Fruit fly (Drosophila melanogaster) whole organism, embryonic: Measurements from ENCODE around the gene CG14881.

Source experiments
- Adf1 ChIP-seq: fragments of 200-800 bp; sonication (Bioruptor generic); IDR thresholded peaks from 2 replicates; pipeline ENCODE4 v1.3.6; 2022; ENCODE audit warnings: missing biosample characterization, missing genetic modification characterization
- BtbVII ChIP-seq: fragments of 200-800 bp; sonication (Bioruptor generic); optimal IDR thresholded peaks from 3 replicates; lab custom pipeline; 2017; ENCODE audit warnings: missing biosample characterization, mild to moderate bottlenecking, missing genetic modification characterization
- CG10209 ChIP-seq: fragments of 200-800 bp; sonication (Bioruptor generic); optimal IDR thresholded peaks from 3 replicates; lab custom pipeline; 2017; ENCODE audit warnings: missing biosample characterization, mild to moderate bottlenecking, missing genetic modification characterization, missing genetic modification reagents
- CG10274 ChIP-seq: fragments of 200-800 bp; sonication (Bioruptor generic); optimal IDR thresholded peaks from 3 replicates; lab custom pipeline; 2017; ENCODE audit warnings: missing biosample characterization, mild to moderate bottlenecking, missing genetic modification characterization
- CG12659 ChIP-seq: fragments of 200-800 bp; sonication (Bioruptor generic); optimal IDR thresholded peaks from 3 replicates; lab custom pipeline; 2017; ENCODE audit warnings: mild to moderate bottlenecking, missing biosample characterization, missing genetic modification reagents, missing genetic modification characterization
- CG12769 ChIP-seq: fragments of 200-800 bp; sonication (Bioruptor generic); optimal IDR thresholded peaks from 2 replicates; lab custom pipeline; 2019; ENCODE audit warnings: missing biosample characterization, mild to moderate bottlenecking, missing genetic modification characterization, moderate library complexity
- CG13287 ChIP-seq: fragments of 200-800 bp; sonication (Bioruptor generic); IDR thresholded peaks from 2 replicates; pipeline ENCODE4 v1.3.6; 2022; ENCODE audit warnings: missing biosample characterization, missing genetic modification characterization; ENCODE audit not compliant: partially characterized antibody
- CG18476 ChIP-seq: fragments of 200-800 bp; sonication (Bioruptor generic); optimal IDR thresholded peaks from 2 replicates; lab custom pipeline; 2016; ENCODE audit warnings: missing biosample characterization, mild to moderate bottlenecking, missing genetic modification characterization
- CG2129 ChIP-seq: fragments of 200-800 bp; sonication (Bioruptor generic); IDR thresholded peaks from 2 replicates; pipeline ENCODE4 v1.3.6; 2022; ENCODE audit warnings: missing biosample characterization, missing genetic modification characterization; ENCODE audit not compliant: partially characterized antibody
- CG3163 ChIP-seq: fragments of 200-800 bp; sonication (Bioruptor generic); optimal IDR thresholded peaks from 3 replicates; lab custom pipeline; 2016; ENCODE audit warnings: missing biosample characterization, missing genetic modification characterization
- CG4424 ChIP-seq: fragments of 200-800 bp; sonication (Bioruptor generic); optimal IDR thresholded peaks from 3 replicates; lab custom pipeline; 2016; ENCODE audit warnings: missing biosample characterization, missing genetic modification characterization
- CG7928 ChIP-seq: fragments of 200-800 bp; sonication (Bioruptor generic); optimal IDR thresholded peaks from 2 replicates; lab custom pipeline; 2017; ENCODE audit warnings: missing biosample characterization, mild to moderate bottlenecking, missing genetic modification characterization
- CG8388 ChIP-seq: fragments of 200-800 bp; sonication (Bioruptor generic); optimal IDR thresholded peaks from 2 replicates; lab custom pipeline; 2019; ENCODE audit warnings: missing biosample characterization, mild to moderate bottlenecking, missing genetic modification characterization, moderate library complexity
- Camta ChIP-seq: fragments of 200-800 bp; sonication (Bioruptor generic); optimal IDR thresholded peaks from 2 replicates; lab custom pipeline; 2016; ENCODE audit warnings: missing biosample characterization, missing genetic modification characterization
- Dbx ChIP-seq: fragments of 200-800 bp; sonication (Bioruptor generic); IDR thresholded peaks from 3 replicates; pipeline ENCODE4 v1.3.6; 2022; ENCODE audit warnings: missing biosample characterization, missing genetic modification characterization
- Dll ChIP-seq: fragments of 200-800 bp; sonication (Bioruptor generic); IDR thresholded peaks from 4 replicates; pipeline ENCODE4 v1.3.6; 2022; ENCODE audit warnings: missing biosample characterization, missing genetic modification characterization; ENCODE audit not compliant: partially characterized antibody
- HLH4C ChIP-seq: fragments of 200-800 bp; sonication (Bioruptor generic); IDR thresholded peaks from 3 replicates; pipeline ENCODE4 v1.3.6; 2022; ENCODE audit warnings: missing biosample characterization, missing genetic modification characterization; ENCODE audit not compliant: partially characterized antibody
- MBD-R2 ChIP-seq: fragments of 200-800 bp; sonication (Bioruptor generic); IDR thresholded peaks from 2 replicates; pipeline ENCODE4 v1.3.6; 2022; ENCODE audit warnings: missing biosample characterization, missing genetic modification characterization
- Mad ChIP-seq: fragments of 200-800 bp; sonication (Bioruptor generic); optimal IDR thresholded peaks from 2 replicates; lab custom pipeline; 2016; ENCODE audit warnings: missing biosample characterization, missing genetic modification characterization
- Poxn ChIP-seq: fragments of 200-800 bp; sonication (Bioruptor generic); IDR thresholded peaks from 2 replicates; pipeline ENCODE4 v1.3.6; 2022; ENCODE audit warnings: missing biosample characterization, missing genetic modification characterization
- Rfx ChIP-seq: fragments of 200-800 bp; sonication (Bioruptor generic); IDR thresholded peaks from 2 replicates; pipeline ENCODE4 v1.3.6; 2022; ENCODE audit warnings: missing biosample characterization, missing genetic modification characterization
- Scr ChIP-seq: fragments of 200-800 bp; sonication (Bioruptor generic); IDR thresholded peaks from 2 replicates; pipeline ENCODE4 v1.3.6; 2022; ENCODE audit warnings: missing biosample characterization, missing genetic modification characterization; ENCODE audit not compliant: partially characterized antibody
- Sry-δ ChIP-seq: fragments of 200-800 bp; sonication (Bioruptor generic); optimal IDR thresholded peaks from 2 replicates; lab custom pipeline; 2016; ENCODE audit warnings: missing biosample characterization, missing genetic modification characterization
- Xbp1 ChIP-seq: fragments of 200-800 bp; sonication (Bioruptor generic); optimal IDR thresholded peaks from 3 replicates; lab custom pipeline; 2016; ENCODE audit warnings: missing biosample characterization, mild to moderate bottlenecking, missing genetic modification characterization
- ab ChIP-seq: fragments of 200-800 bp; sonication (Bioruptor generic); optimal IDR thresholded peaks from 2 replicates; lab custom pipeline; 2016; ENCODE audit warnings: missing biosample characterization, missing genetic modification characterization
- al ChIP-seq: fragments of 200-800 bp; sonication (Bioruptor generic); IDR thresholded peaks from 2 replicates; pipeline ENCODE4 v1.3.6; 2022; ENCODE audit warnings: missing biosample characterization, missing genetic modification characterization
- bab2 ChIP-seq: fragments of 200-800 bp; sonication (Bioruptor generic); optimal IDR thresholded peaks from 2 replicates; lab custom pipeline; 2016; ENCODE audit warnings: missing biosample characterization, missing genetic modification characterization
- bbx ChIP-seq: fragments of 200-800 bp; sonication (Bioruptor generic); IDR thresholded peaks from 2 replicates; pipeline ENCODE4 v1.3.6; 2022; ENCODE audit warnings: missing biosample characterization, missing genetic modification characterization; ENCODE audit not compliant: partially characterized antibody
- bigmax ChIP-seq: fragments of 200-800 bp; sonication (Bioruptor generic); optimal IDR thresholded peaks from 2 replicates; lab custom pipeline; 2018; ENCODE audit warnings: missing biosample characterization, mild to moderate bottlenecking, missing genetic modification characterization
- br ChIP-seq: fragments of >200 bp; optimal IDR thresholded peaks from 2 replicates; lab custom pipeline; 2017
- cas ChIP-seq: fragments of 200-800 bp; sonication (Bioruptor generic); IDR thresholded peaks from 2 replicates; pipeline ENCODE4 v1.3.6; 2022; ENCODE audit warnings: missing biosample characterization, missing genetic modification characterization
- cg ChIP-seq: fragments of 200-800 bp; sonication (Bioruptor generic); optimal IDR thresholded peaks from 3 replicates; lab custom pipeline; 2019; ENCODE audit warnings: missing biosample characterization, mild to moderate bottlenecking, missing genetic modification characterization, moderate library complexity
- chn ChIP-seq: fragments of 200-800 bp; sonication (Bioruptor generic); optimal IDR thresholded peaks from 2 replicates; lab custom pipeline; 2016; ENCODE audit warnings: missing biosample characterization, missing genetic modification characterization
- crp ChIP-seq, 2 experiments: fragments of 200-800 bp; sonication (Bioruptor generic); optimal IDR thresholded peaks; 2 replicates in 1 of 2; 3 replicates in 1 of 2; lab custom pipeline; 2017; ENCODE audit warnings: missing biosample characterization in 2 of 2, missing genetic modification characterization in 2 of 2, mild to moderate bottlenecking in 1 of 2, moderate library complexity in 1 of 2
- dati ChIP-seq: fragments of 200-800 bp; sonication (Bioruptor generic); IDR thresholded peaks from 2 replicates; pipeline ENCODE4 v1.3.6; 2022; ENCODE audit warnings: missing biosample characterization, missing genetic modification characterization
- dpn ChIP-seq, 2 experiments: fragments of 200-800 bp; sonication (Bioruptor generic); optimal IDR thresholded peaks; 3 replicates each; lab custom pipeline; 2016; ENCODE audit warnings: missing biosample characterization in 2 of 2, missing genetic modification characterization in 2 of 2
- ems ChIP-seq: fragments of 200-800 bp; sonication (Bioruptor generic); optimal IDR thresholded peaks from 3 replicates; lab custom pipeline; 2016; ENCODE audit warnings: missing biosample characterization, missing genetic modification characterization
- gcm2 ChIP-seq: fragments of 200-800 bp; sonication (Bioruptor generic); optimal IDR thresholded peaks from 2 replicates; lab custom pipeline; 2016; ENCODE audit warnings: missing biosample characterization, missing genetic modification characterization
- kni ChIP-seq: fragments of 200-800 bp; sonication (Bioruptor generic); optimal IDR thresholded peaks from 3 replicates; lab custom pipeline; 2017; ENCODE audit warnings: mild to moderate bottlenecking, missing biosample characterization, missing genetic modification reagents, missing genetic modification characterization
- knrl ChIP-seq: fragments of 200-800 bp; sonication (Bioruptor generic); IDR thresholded peaks from 3 replicates; pipeline ENCODE4 v1.3.6; 2022; ENCODE audit warnings: missing biosample characterization, missing genetic modification characterization; ENCODE audit not compliant: partially characterized antibody
- lola ChIP-seq, 3 experiments: fragments of >200 bp in 2 of 3; fragments of 200-800 bp in 1 of 3; sonication (Bioruptor generic) in 1 of 3; optimal IDR thresholded peaks; 2 replicates each; lab custom pipeline; 2017 to 2019; ENCODE audit warnings: missing biosample characterization in 3 of 3, missing genetic modification characterization in 3 of 3, mild to moderate bottlenecking in 1 of 3, moderate library complexity in 1 of 3
- nerfin-2 ChIP-seq: fragments of 200-800 bp; sonication (Bioruptor generic); IDR thresholded peaks from 2 replicates; pipeline ENCODE4 v1.3.6; 2022; ENCODE audit warnings: missing biosample characterization, missing genetic modification characterization; ENCODE audit not compliant: partially characterized antibody
- org-1 ChIP-seq: fragments of 200-800 bp; sonication (Bioruptor generic); optimal IDR thresholded peaks from 2 replicates; lab custom pipeline; 2017; ENCODE audit warnings: missing biosample characterization, missing genetic modification characterization
- rib ChIP-seq: fragments of 200-800 bp; sonication (Bioruptor generic); IDR thresholded peaks from 2 replicates; pipeline ENCODE4 v1.3.6; 2022; ENCODE audit warnings: missing biosample characterization, missing genetic modification characterization
- row ChIP-seq: fragments of 200-800 bp; sonication (Bioruptor generic); IDR thresholded peaks from 3 replicates; pipeline ENCODE4 v1.3.6; 2022; ENCODE audit warnings: missing biosample characterization, missing genetic modification characterization
- seq ChIP-seq: fragments of 200-800 bp; sonication (Bioruptor generic); IDR thresholded peaks from 2 replicates; pipeline ENCODE4 v1.3.6; 2022; ENCODE audit warnings: missing biosample characterization, missing genetic modification characterization
- shn ChIP-seq: fragments of 200-800 bp; sonication (Bioruptor generic); optimal IDR thresholded peaks from 3 replicates; lab custom pipeline; 2016; ENCODE audit warnings: missing biosample characterization, missing genetic modification characterization
- stwl ChIP-seq: fragments of 200-800 bp; sonication (Bioruptor generic); optimal IDR thresholded peaks from 3 replicates; lab custom pipeline; 2018; ENCODE audit warnings: missing biosample characterization, mild to moderate bottlenecking, missing genetic modification characterization, moderate library complexity
- tap ChIP-seq: fragments of 200-800 bp; optimal IDR thresholded peaks from 3 replicates; lab custom pipeline; 2019; ENCODE audit warnings: missing biosample characterization, mild to moderate bottlenecking, missing genetic modification characterization, moderate library complexity
- trem ChIP-seq: fragments of 200-800 bp; optimal IDR thresholded peaks from 3 replicates; lab custom pipeline; 2019; ENCODE audit warnings: missing biosample characterization, mild to moderate bottlenecking, missing genetic modification characterization, moderate library complexity

The CG14881 gene

DNA sequence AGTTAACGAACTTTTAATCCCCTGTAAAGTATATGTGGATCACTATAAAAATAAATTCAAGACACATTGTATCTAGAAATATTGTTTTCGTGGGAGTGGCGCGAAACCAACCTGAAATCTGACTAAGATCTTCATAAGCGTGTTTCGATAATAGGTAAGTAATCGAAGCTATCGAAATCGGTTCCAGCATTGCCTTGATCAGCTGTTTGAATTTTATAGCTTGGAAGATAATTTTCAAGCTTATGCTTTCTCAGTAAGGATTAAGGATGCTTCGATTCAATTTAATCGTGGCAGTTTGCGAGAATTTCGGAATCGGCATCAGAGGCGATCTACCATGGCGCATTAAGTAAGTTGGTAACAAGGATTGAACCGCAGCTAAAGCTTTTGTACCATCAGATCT is 46.3 kb downstream of the CG14881 start, which contains the start of gene Dhfr:
Gene Dhfr (plus strand): TSS at position 173 of the 400 bp plus-strand sequence.
- TF ChIP-seq CG18476 (GFP tag; lab: Kevin White, UChicago) (no peak), bab2 (GFP tag; lab: Kevin White, UChicago) (no peak), dati (no peak), CG2129 (GFP tag; lab: Robert Waterston, UW) (0 out of 2 replicates have a peak, but pooled peaks have one; percentile 13), Poxn (GFP tag; lab: Robert Waterston, UW) (no peak), MBD-R2 (peak; percentile 70; the same call in 1 of the 2 replicates), Dll (GFP tag; lab: Robert Waterston, UW) (peak; percentile 61; the same call in 2 of the 4 replicates), CG10209 (no peak), ems (no peak), cg (GFP tag; lab: Kevin White, UChicago) (no peak), CG12769 (tag; lab: Kevin White, UChicago) (no peak), dpn (GFP tag; optimal IDR thresholded peaks at IDR 0.05; lab: Kevin White, UChicago) (no peak), BtbVII (GFP tag; lab: Kevin White, UChicago) (no peak), shn (GFP tag; lab: Kevin White, UChicago) (no peak), gcm2 (no peak), CG10274 (GFP tag; lab: Kevin White, UChicago) (no peak), Adf1 (no peak), CG12659 (GFP tag; lab: Kevin White, UChicago) (no peak), chn (GFP tag; lab: Kevin White, UChicago) (no peak), Rfx (GFP tag; lab: Robert Waterston, UW) (no peak), CG7928 (GFP tag; lab: Kevin White, UChicago) (no peak), cas (GFP tag; lab: Robert Waterston, UW) (no peak), lola (GFP tag; optimal IDR thresholded peaks at IDR 0.05; lab: Kevin White, UChicago) (no peak), seq (GFP tag; lab: Robert Waterston, UW) (no peak), Sry-δ (peak; percentile 18), CG13287 (GFP tag; lab: Robert Waterston, UW) (peak; percentile 55), Mad (no peak), Camta (GFP tag; lab: Kevin White, UChicago) (no peak), bbx (peak; percentile 18; the same call in 1 of the 2 replicates), knrl (GFP tag; lab: Robert Waterston, UW) (no peak), crp (GFP tag; optimal IDR thresholded peaks at IDR 0.05; lab: Kevin White, UChicago) (peak in 1 of 2 experiments; percentile 67), Dbx (GFP tag; lab: Robert Waterston, UW) (no peak), nerfin-2 (GFP tag; lab: Robert Waterston, UW) (no peak), stwl (tag; lab: Kevin White, UChicago) (peak; percentile 72), br (lab: Kevin White, UChicago) (no peak), ab (GFP tag; lab: Kevin White, UChicago) (no peak), bigmax (GFP tag; lab: Kevin White, UChicago) (no peak), al (no peak), row (GFP tag; lab: Robert Waterston, UW) (no peak), HLH4C (GFP tag; lab: Robert Waterston, UW) (peak; percentile 60; the same call in 2 of the 3 replicates), Scr (GFP tag; lab: Robert Waterston, UW) (peak; percentile 36; the same call in 1 of the 2 replicates), org-1 (GFP tag; lab: Kevin White, UChicago) (no peak), tap (no peak), CG4424 (GFP tag; lab: Kevin White, UChicago) (no peak), kni (GFP tag; lab: Kevin White, UChicago) (no peak), Xbp1 (GFP tag; lab: Kevin White, UChicago) (no peak), CG3163 (GFP tag; lab: Kevin White, UChicago) (no peak), trem (tag; lab: Kevin White, UChicago) (peak; percentile 21), CG8388 (GFP tag; lab: Kevin White, UChicago) (no peak), rib (no peak)
